Fruit fly (Drosophila melanogaster) whole organism, prepupa: ENCODE data around the gene CG43064.

Source experiments
- Blimp-1 ChIP-seq: fragments of 200-800 bp; sonication (Bioruptor generic); optimal IDR thresholded peaks from 3 replicates; lab custom pipeline; 2017; ENCODE audit warnings: missing biosample characterization, missing genetic modification characterization, mild to moderate bottlenecking, moderate library complexity, missing genetic modification reagents
- CG10669 ChIP-seq: fragments of 200-800 bp; sonication (Bioruptor generic); optimal IDR thresholded peaks from 3 replicates; lab custom pipeline; 2018; ENCODE audit warnings: missing biosample characterization, mild to moderate bottlenecking, missing genetic modification characterization, moderate library complexity
- CG11902 ChIP-seq: fragments of 200-800 bp; sonication (Bioruptor generic); optimal IDR thresholded peaks from 3 replicates; lab custom pipeline; 2016; ENCODE audit warnings: missing biosample characterization, missing genetic modification characterization
- CG15336 ChIP-seq: fragments of 200-800 bp; sonication (Bioruptor generic); IDR thresholded peaks from 2 replicates; pipeline ENCODE4 v1.3.6; 2022; ENCODE audit warnings: missing biosample characterization, missing genetic modification characterization
- CG3032 ChIP-seq: fragments of 200-800 bp; optimal IDR thresholded peaks from 2 replicates; lab custom pipeline; 2019; ENCODE audit warnings: missing biosample characterization, mild to moderate bottlenecking, missing genetic modification characterization, moderate library complexity
- CG31627 ChIP-seq: fragments of 200-800 bp; sonication (Bioruptor generic); optimal IDR thresholded peaks from 3 replicates; lab custom pipeline; 2016; ENCODE audit warnings: missing biosample characterization, missing genetic modification characterization
- CG34406 ChIP-seq: fragments of 200-800 bp; sonication (Bioruptor generic); optimal IDR thresholded peaks from 3 replicates; lab custom pipeline; 2016; ENCODE audit warnings: missing biosample characterization, missing genetic modification characterization
- CG3919 ChIP-seq: fragments of 200-800 bp; sonication (Bioruptor generic); optimal IDR thresholded peaks from 3 replicates; lab custom pipeline; 2016; ENCODE audit warnings: missing biosample characterization, missing genetic modification characterization
- CG4318 ChIP-seq: fragments of 200-800 bp; sonication (Bioruptor generic); optimal IDR thresholded peaks from 3 replicates; lab custom pipeline; 2017; ENCODE audit warnings: missing biosample characterization, mild to moderate bottlenecking, missing genetic modification characterization
- CG6163 ChIP-seq: fragments of 200-800 bp; sonication (Bioruptor generic); IDR thresholded peaks from 3 replicates; pipeline ENCODE4 v1.3.6; 2022; ENCODE audit warnings: missing biosample characterization, missing genetic modification characterization
- CG6792 ChIP-seq: fragments of 200-800 bp; sonication (Bioruptor generic); optimal IDR thresholded peaks from 3 replicates; lab custom pipeline; 2016; ENCODE audit warnings: missing biosample characterization, missing genetic modification characterization
- CG6854 ChIP-seq: fragments of 200-800 bp; sonication (Bioruptor generic); optimal IDR thresholded peaks from 2 replicates; lab custom pipeline; 2017; ENCODE audit warnings: missing biosample characterization, mild to moderate bottlenecking, missing genetic modification characterization
- CG7368 ChIP-seq: fragments of 200-800 bp; sonication (Bioruptor generic); optimal IDR thresholded peaks from 3 replicates; lab custom pipeline; 2016; ENCODE audit warnings: missing biosample characterization, missing genetic modification characterization
- CG8119 ChIP-seq: fragments of 200-800 bp; sonication (Bioruptor generic); IDR thresholded peaks from 3 replicates; pipeline ENCODE4 v1.3.6; 2022; ENCODE audit warnings: missing biosample characterization, missing genetic modification characterization
- CG8632 ChIP-seq: fragments of 200-800 bp; sonication (Bioruptor generic); optimal IDR thresholded peaks from 3 replicates; lab custom pipeline; 2016; ENCODE audit warnings: missing biosample characterization, missing genetic modification characterization
- CG9139 ChIP-seq: fragments of 200-800 bp; sonication (Bioruptor generic); optimal IDR thresholded peaks from 3 replicates; lab custom pipeline; 2017; ENCODE audit warnings: missing biosample characterization, mild to moderate bottlenecking, missing genetic modification characterization
- Eip78C ChIP-seq: fragments of 200-800 bp; sonication (Bioruptor generic); peaks from one replicate; lab custom pipeline; 2016; ENCODE audit warnings: missing biosample characterization, missing genetic modification characterization
- Eip93F ChIP-seq: fragments of 200-800 bp; sonication (Bioruptor generic); optimal IDR thresholded peaks from 2 replicates; lab custom pipeline; 2016; ENCODE audit warnings: missing biosample characterization, mild to moderate bottlenecking, missing genetic modification characterization
- Ets96B ChIP-seq: fragments of 200-800 bp; optimal IDR thresholded peaks from 2 replicates; lab custom pipeline; 2019; ENCODE audit warnings: missing biosample characterization, mild to moderate bottlenecking, missing genetic modification characterization, moderate library complexity
- Hr4 ChIP-seq: fragments of 200-800 bp; sonication (Bioruptor generic); optimal IDR thresholded peaks from 3 replicates; lab custom pipeline; 2016; ENCODE audit warnings: missing biosample characterization, missing genetic modification characterization
- Lpt ChIP-seq: fragments of 200-800 bp; sonication (Bioruptor generic); optimal IDR thresholded peaks from 3 replicates; lab custom pipeline; 2016; ENCODE audit warnings: missing biosample characterization, missing genetic modification characterization
- Met ChIP-seq: fragments of 200-800 bp; sonication (Bioruptor generic); optimal IDR thresholded peaks from 3 replicates; lab custom pipeline; 2016; ENCODE audit warnings: missing biosample characterization, missing genetic modification characterization
- OdsH ChIP-seq: fragments of 200-800 bp; sonication (Bioruptor generic); optimal IDR thresholded peaks from 3 replicates; lab custom pipeline; 2016; ENCODE audit warnings: missing biosample characterization, missing genetic modification characterization
- Sox14 ChIP-seq: fragments of 200-800 bp; sonication (Bioruptor generic); optimal IDR thresholded peaks from 3 replicates; lab custom pipeline; 2016; ENCODE audit warnings: missing biosample characterization, missing genetic modification characterization
- Sox15 ChIP-seq: fragments of 200-800 bp; sonication (Bioruptor generic); optimal IDR thresholded peaks from 3 replicates; lab custom pipeline; 2016; ENCODE audit warnings: missing biosample characterization, missing genetic modification characterization
- achi ChIP-seq: fragments of 200-800 bp; sonication (Bioruptor generic); optimal IDR thresholded peaks from 3 replicates; lab custom pipeline; 2016; ENCODE audit warnings: missing biosample characterization, missing genetic modification characterization
- cyc ChIP-seq: fragments of 200-800 bp; sonication (Bioruptor generic); optimal IDR thresholded peaks from 3 replicates; lab custom pipeline; 2016; ENCODE audit warnings: missing biosample characterization, missing genetic modification characterization
- dac ChIP-seq: fragments of 200-800 bp; sonication (Bioruptor generic); optimal IDR thresholded peaks from 2 replicates; lab custom pipeline; 2017; ENCODE audit warnings: missing biosample characterization, mild to moderate bottlenecking, missing genetic modification characterization
- eg ChIP-seq: fragments of 200-800 bp; sonication (Bioruptor generic); IDR thresholded peaks from 3 replicates; pipeline ENCODE4 v1.3.6; 2022; ENCODE audit warnings: missing biosample characterization, missing genetic modification characterization
- esn ChIP-seq: fragments of 200-800 bp; sonication (Bioruptor generic); optimal IDR thresholded peaks from 2 replicates; lab custom pipeline; 2016; ENCODE audit warnings: missing biosample characterization, mild to moderate bottlenecking, missing genetic modification characterization, moderate library complexity
- fd59A ChIP-seq: fragments of 200-800 bp; sonication (Bioruptor generic); optimal IDR thresholded peaks from 2 replicates; lab custom pipeline; 2017; ENCODE audit warnings: missing biosample characterization, mild to moderate bottlenecking, missing genetic modification characterization, missing genetic modification reagents
- fd85E ChIP-seq: fragments of 200-800 bp; sonication (Bioruptor generic); optimal IDR thresholded peaks from 3 replicates; lab custom pipeline; 2016; ENCODE audit warnings: missing biosample characterization, missing genetic modification characterization
- fkh ChIP-seq: fragments of 200-800 bp; sonication (Bioruptor generic); optimal IDR thresholded peaks from 3 replicates; lab custom pipeline; 2017; ENCODE audit warnings: missing biosample characterization, mild to moderate bottlenecking, missing genetic modification characterization, moderate library complexity
- lz ChIP-seq: fragments of 200-800 bp; sonication (Bioruptor generic); optimal IDR thresholded peaks from 3 replicates; lab custom pipeline; 2016; ENCODE audit warnings: missing biosample characterization, missing genetic modification characterization
- net ChIP-seq: fragments of 200-800 bp; sonication (Bioruptor generic); optimal IDR thresholded peaks from 3 replicates; lab custom pipeline; 2016; ENCODE audit warnings: missing biosample characterization, missing genetic modification characterization
- pdm3 ChIP-seq: fragments of 200-800 bp; sonication (Bioruptor generic); optimal IDR thresholded peaks from 3 replicates; lab custom pipeline; 2016; ENCODE audit warnings: missing biosample characterization, missing genetic modification characterization
- salr ChIP-seq, 2 experiments: fragments of 200-800 bp; sonication (Bioruptor generic); optimal IDR thresholded peaks; 3 replicates each; lab custom pipeline; 2016 to 2018; ENCODE audit warnings: missing biosample characterization in 2 of 2, missing genetic modification characterization in 2 of 2, mild to moderate bottlenecking in 1 of 2
- spab ChIP-seq: fragments of 200-800 bp; sonication (Bioruptor generic); optimal IDR thresholded peaks from 2 replicates; lab custom pipeline; 2017; ENCODE audit warnings: missing biosample characterization, mild to moderate bottlenecking, missing genetic modification characterization, missing genetic modification reagents
- vri ChIP-seq: fragments of 200-800 bp; sonication (Bioruptor generic); optimal IDR thresholded peaks from 3 replicates; lab custom pipeline; 2016; ENCODE audit warnings: missing biosample characterization, mild to moderate bottlenecking, missing genetic modification characterization

The CG43064 gene

dm6 chr3L:11847703-11848102, 11.2 kb upstream of the CG43064 start, which contains the start of gene CG12521:
TSS of gene CG12521 (minus strand) at chr3L:11847803.
- TF ChIP-seq CG7368 (GFP tag; lab: Kevin White, UChicago) (no peak), pdm3 (GFP tag; lab: Kevin White, UChicago) (no peak), CG8119 (GFP tag; lab: Robert Waterston, UW) (no peak), CG11902 (GFP tag; lab: Kevin White, UChicago) (no peak), CG6854 (GFP tag; lab: Kevin White, UChicago) (no peak), Ets96B (tag; lab: Kevin White, UChicago) (no peak), esn (no peak)
- TF ChIP-seq, all 60 proteins: peak for 0

- TF ChIP-seq Ets96B (tag; lab: Kevin White, UChicago) = no peak
- TF ChIP-seq CG9139 (GFP tag; lab: Kevin White, UChicago) = no peak
- TF ChIP-seq CG6163 (GFP tag; lab: Robert Waterston, UW) = no peak
- peak; percentile 67 for TF ChIP-seq fkh
- TF ChIP-seq vri (GFP tag; lab: Kevin White, UChicago) = no peak
- no peak for TF ChIP-seq CG3032 (tag; lab: Kevin White, UChicago)
- TF ChIP-seq CG4318 (GFP tag; lab: Kevin White, UChicago) = no peak
- TF ChIP-seq esn = no peak
- no peak for TF ChIP-seq CG11902 (GFP tag; lab: Kevin White, UChicago)
- TF ChIP-seq CG31627 (GFP tag; lab: Kevin White, UChicago) = no peak
- no peak for TF ChIP-seq Eip93F
- TF ChIP-seq Eip78C = peak; percentile 68
- TF ChIP-seq CG10669 (GFP tag; lab: Kevin White, UChicago) = no peak
- TF ChIP-seq Sox15 = no peak
- TF ChIP-seq achi (GFP tag; lab: Kevin White, UChicago) = peak; percentile 0
- TF ChIP-seq Met (GFP tag; lab: Kevin White, UChicago) = no peak
- no peak for TF ChIP-seq fd85E
- no peak for TF ChIP-seq salr (GFP tag; optimal IDR thresholded peaks at IDR 0.05; lab: Kevin White, UChicago)
- TF ChIP-seq CG8632 (GFP tag; lab: Kevin White, UChicago) = no peak
- TF ChIP-seq Lpt (GFP tag; lab: Kevin White, UChicago) = no peak
- TF ChIP-seq Hr4 (GFP tag; lab: Kevin White, UChicago) = no peak
- TF ChIP-seq Blimp-1 (GFP tag; lab: Kevin White, UChicago) = peak; percentile 29
- TF ChIP-seq CG6792 (GFP tag; lab: Kevin White, UChicago) = no peak
- no peak for TF ChIP-seq net (GFP tag; lab: Kevin White, UChicago)
- TF ChIP-seq CG15336 (GFP tag; lab: Robert Waterston, UW) = no peak
- TF ChIP-seq cyc = no peak
- TF ChIP-seq spab = no peak
- no peak for TF ChIP-seq eg (GFP tag; lab: Robert Waterston, UW)
- TF ChIP-seq dac (GFP tag; lab: Kevin White, UChicago) = no peak
- TF ChIP-seq OdsH (GFP tag; lab: Kevin White, UChicago) = no peak
- TF ChIP-seq Sox14 (GFP tag; lab: Kevin White, UChicago) = peak; percentile 32
- no peak for TF ChIP-seq fd59A (GFP tag; lab: Kevin White, UChicago)
- TF ChIP-seq lz (GFP tag; lab: Kevin White, UChicago) = peak; percentile 20
- TF ChIP-seq CG34406 (GFP tag; lab: Kevin White, UChicago) = no peak
- TF ChIP-seq CG3919 (GFP tag; lab: Kevin White, UChicago) = no peak
Observed at dm6 chr3L:11833296-11833717, 3.2 kb downstream of the CG43064 start, which contains the start of gene CycA. TSS of gene CycA (minus strand) at chr3L:11833578.
